Fruit fly (Drosophila melanogaster) whole organism, embryonic: Measurements from ENCODE around the gene Ppm1.
A peak's percentile ranks its signal among the peaks of the same experiment; 100 is the strongest.

Source experiments
- Asciz ChIP-seq: fragments of 200-800 bp; sonication (Bioruptor generic); optimal IDR thresholded peaks from 2 replicates; lab custom pipeline; 2017; ENCODE audit warnings: missing biosample characterization, mild to moderate bottlenecking, missing genetic modification characterization, missing genetic modification reagents
- CG11247 ChIP-seq: fragments of 200-800 bp; sonication (Bioruptor generic); IDR thresholded peaks from 2 replicates; pipeline ENCODE4 v1.3.6; 2022; ENCODE audit warnings: missing biosample characterization, missing genetic modification characterization
- CG14965 ChIP-seq: fragments of 200-800 bp; sonication (Bioruptor generic); optimal IDR thresholded peaks from 2 replicates; lab custom pipeline; 2016; ENCODE audit warnings: missing biosample characterization, missing genetic modification characterization, borderline replicate concordance
- Hmx ChIP-seq: fragments of 200-800 bp; sonication (Bioruptor generic); optimal IDR thresholded peaks from 2 replicates; lab custom pipeline; 2016; ENCODE audit warnings: missing biosample characterization, missing genetic modification characterization
- Stat92E ChIP-seq, 3 experiments: fragments of >200 bp in 2 of 3; fragments of 200-800 bp in 1 of 3; sonication (Bioruptor generic) in 1 of 3; optimal IDR thresholded peaks; 2 replicates each; lab custom pipeline; 2017 to 2019; ENCODE audit warnings: missing biosample characterization in 3 of 3, missing genetic modification characterization in 3 of 3, mild to moderate bottlenecking in 1 of 3, moderate library complexity in 1 of 3
- h ChIP-seq: fragments of >200 bp; optimal IDR thresholded peaks from 2 replicates; lab custom pipeline; 2017
- pzg ChIP-seq: fragments of 200-800 bp; sonication (Bioruptor generic); optimal IDR thresholded peaks from 3 replicates; lab custom pipeline; 2018; ENCODE audit warnings: missing biosample characterization, mild to moderate bottlenecking, missing genetic modification characterization, moderate library complexity
- shn ChIP-seq: fragments of 200-800 bp; sonication (Bioruptor generic); optimal IDR thresholded peaks from 3 replicates; lab custom pipeline; 2016; ENCODE audit warnings: missing biosample characterization, missing genetic modification characterization

- TF ChIP-seq h (lab: Kevin White, UChicago) (no peak), shn (GFP tag; lab: Kevin White, UChicago) (no peak), Stat92E (GFP tag; optimal IDR thresholded peaks at IDR 0.05; lab: Kevin White, UChicago) (peak in 1 of 3 experiments; percentile 76), pzg (GFP tag; lab: Kevin White, UChicago) (peak; percentile 15), Asciz (no peak), Hmx (GFP tag; lab: Kevin White, UChicago) (no peak), CG14965 (GFP tag; lab: Kevin White, UChicago) (no peak), CG11247 (GFP tag; lab: Robert Waterston, UW) (peak; percentile 20; the same call in 1 of the 2 replicates)
Observed at dm6 chr3L:603847-604550, 22.9 kb downstream of the Ppm1 start, which contains the start of gene CG13893.
